Fruit fly (Drosophila melanogaster) whole organism, wandering third instar larva: ENCODE measurements around the gene CG17221.

ENCODE experiments used
- CrebA ChIP-seq: fragments of 200-800 bp; sonication (Bioruptor generic); optimal IDR thresholded peaks from 2 replicates; lab custom pipeline; 2016; ENCODE audit warnings: missing biosample characterization, mild to moderate bottlenecking, missing genetic modification characterization, borderline replicate concordance
- Dif ChIP-seq: fragments of 200-275, 200-300 bp; sonication (Bioruptor generic); optimal IDR thresholded peaks from 2 replicates; lab custom pipeline; 2018; ENCODE audit warnings: missing biosample characterization, missing genetic modification characterization; ENCODE audit not compliant: partially characterized antibody
- GATAd ChIP-seq: sonication (Bioruptor generic); optimal IDR thresholded peaks from 2 replicates; lab custom pipeline; 2016; ENCODE audit warnings: missing biosample characterization, missing genetic modification characterization
- HLH106 ChIP-seq: fragments of 200-800 bp; optimal IDR thresholded peaks from 3 replicates; lab custom pipeline; 2019; ENCODE audit warnings: missing biosample characterization, mild to moderate bottlenecking, missing genetic modification characterization, moderate library complexity
- Hnf4 ChIP-seq: fragments of 200-800 bp; sonication (Bioruptor generic); optimal IDR thresholded peaks from 2 replicates; lab custom pipeline; 2016; ENCODE audit warnings: missing biosample characterization, mild to moderate bottlenecking, missing genetic modification characterization
- Hr78 ChIP-seq: fragments of >200 bp; optimal IDR thresholded peaks from 2 replicates; lab custom pipeline; 2017; ENCODE audit warnings: missing biosample characterization, missing genetic modification characterization
- Hr83 ChIP-seq: fragments of 200-300 bp; sonication (Bioruptor generic); optimal IDR thresholded peaks from 2 replicates; lab custom pipeline; 2016; ENCODE audit warnings: missing biosample characterization, mild to moderate bottlenecking, missing genetic modification characterization, moderate library complexity; ENCODE audit not compliant: poor library complexity, severe bottlenecking
- Jra ChIP-seq: sonication (Bioruptor generic); optimal IDR thresholded peaks from 2 replicates; lab custom pipeline; 2016; ENCODE audit warnings: missing biosample characterization, missing genetic modification characterization
- Mio ChIP-seq: sonication (Bioruptor generic); optimal IDR thresholded peaks from 2 replicates; lab custom pipeline; 2016; ENCODE audit warnings: missing biosample characterization, missing genetic modification characterization
- Myc ChIP-seq: fragments of >200 bp; optimal IDR thresholded peaks from 2 replicates; lab custom pipeline; 2017
- N ChIP-seq: fragments of >200 bp; optimal IDR thresholded peaks from 2 replicates; lab custom pipeline; 2018; ENCODE audit warnings: missing biosample characterization, missing external identifiers, missing genetic modification characterization
- OdsH ChIP-seq: fragments of 200-800 bp; sonication (Bioruptor generic); optimal IDR thresholded peaks from 2 replicates; lab custom pipeline; 2016; ENCODE audit warnings: missing biosample characterization, mild to moderate bottlenecking, missing genetic modification characterization
- Rel ChIP-seq, 2 experiments: fragments of 200-800 bp; sonication (Bioruptor generic) in 1 of 2; optimal IDR thresholded peaks; 2 replicates in 1 of 2; 3 replicates in 1 of 2; lab custom pipeline; 2016 to 2019; ENCODE audit warnings: mild to moderate bottlenecking in 2 of 2, missing biosample characterization in 2 of 2, missing genetic modification characterization in 2 of 2, moderate library complexity in 1 of 2
- Sp1 ChIP-seq: fragments of 200-800 bp; sonication (Bioruptor generic); optimal IDR thresholded peaks from 3 replicates; lab custom pipeline; 2019; ENCODE audit warnings: missing biosample characterization, mild to moderate bottlenecking, missing genetic modification characterization, moderate library complexity
- Vsx2 ChIP-seq: fragments of 200-300, 225-300 bp; sonication (Bioruptor generic); optimal IDR thresholded peaks from 2 replicates; lab custom pipeline; 2018; ENCODE audit warnings: missing biosample characterization, missing genetic modification characterization; ENCODE audit not compliant: partially characterized antibody
- br ChIP-seq: fragments of 200-800 bp; sonication (Bioruptor generic); optimal IDR thresholded peaks from 2 replicates; lab custom pipeline; 2016; ENCODE audit warnings: missing biosample characterization, missing genetic modification characterization
- brk ChIP-seq: fragments of 200-800 bp; sonication (Bioruptor generic); optimal IDR thresholded peaks from 2 replicates; lab custom pipeline; 2016; ENCODE audit warnings: missing biosample characterization, mild to moderate bottlenecking, missing genetic modification characterization
- dmrt93B ChIP-seq: fragments of 200-800 bp; sonication (Bioruptor generic); optimal IDR thresholded peaks from 2 replicates; lab custom pipeline; 2018; ENCODE audit warnings: missing biosample characterization, mild to moderate bottlenecking, missing genetic modification characterization
- dsf ChIP-seq: sonication (Bioruptor generic); optimal IDR thresholded peaks from 2 replicates; lab custom pipeline; 2016; ENCODE audit warnings: missing biosample characterization, missing genetic modification characterization, borderline replicate concordance
- ey ChIP-seq: fragments of 200-800 bp; sonication (Bioruptor generic); optimal IDR thresholded peaks from 2 replicates; lab custom pipeline; 2016; ENCODE audit warnings: missing biosample characterization, missing genetic modification characterization
- foxo ChIP-seq, 2 experiments: fragments of 200-800 bp; sonication (Bioruptor generic); optimal IDR thresholded peaks; 2 replicates in 1 of 2; 3 replicates in 1 of 2; lab custom pipeline; 2016 to 2017; ENCODE audit warnings: missing biosample characterization in 2 of 2, missing genetic modification characterization in 2 of 2
- fru ChIP-seq: fragments of 200-800 bp; sonication (Bioruptor generic); optimal IDR thresholded peaks from 3 replicates; lab custom pipeline; 2016; ENCODE audit warnings: missing biosample characterization, mild to moderate bottlenecking, missing genetic modification characterization
- h ChIP-seq: fragments of 200-800 bp; sonication (Bioruptor generic); optimal IDR thresholded peaks from 3 replicates; lab custom pipeline; 2016; ENCODE audit warnings: missing biosample characterization, mild to moderate bottlenecking, missing genetic modification characterization
- pan ChIP-seq: fragments of >200 bp; optimal IDR thresholded peaks from 2 replicates; lab custom pipeline; 2017
- psq ChIP-seq: fragments of 200-800 bp; sonication (Bioruptor generic); optimal IDR thresholded peaks from 3 replicates; lab custom pipeline; 2017; ENCODE audit warnings: missing biosample characterization, mild to moderate bottlenecking, missing genetic modification characterization, moderate library complexity
- rgr ChIP-seq: fragments of 200-800 bp; sonication (Bioruptor generic); optimal IDR thresholded peaks from 3 replicates; lab custom pipeline; 2016; ENCODE audit warnings: missing biosample characterization, mild to moderate bottlenecking, missing genetic modification characterization
- sage ChIP-seq: fragments of 200-800 bp; sonication (Bioruptor generic); optimal IDR thresholded peaks from 2 replicates; lab custom pipeline; 2016; ENCODE audit warnings: missing biosample characterization, mild to moderate bottlenecking, missing genetic modification characterization
- tai ChIP-seq: sonication (Bioruptor generic); optimal IDR thresholded peaks from 2 replicates; lab custom pipeline; 2016; ENCODE audit warnings: missing biosample characterization, missing genetic modification characterization
- usp ChIP-seq: fragments of >200 bp; optimal IDR thresholded peaks from 2 replicates; lab custom pipeline; 2017; ENCODE audit warnings: missing biosample characterization, missing genetic modification characterization

The CG17221 gene

dm6 chr2L:3041918-3042615 lies 2.3 kb downstream of the CG17221 start, which contains the start of gene CG17261:
TSS of gene CG17261 (plus strand) at chr2L:3042551.
- TF ChIP-seq h (peak; percentile 81), Hr78 (no peak), N (GFP tag; lab: Kevin White, UChicago) (no peak), foxo (GFP tag; optimal IDR thresholded peaks at IDR 0.05; lab: Kevin White, UChicago) (peak in 1 of 2 experiments; percentile 73), GATAd (no peak), CrebA (GFP tag; lab: Kevin White, UChicago) (no peak), Rel (GFP tag; optimal IDR thresholded peaks at IDR 0.05; lab: Kevin White, UChicago) (no peak), Rel (tag; optimal IDR thresholded peaks at IDR 0.05; lab: Kevin White, UChicago) (peak; percentile 73), Vsx2 (no peak), fru (GFP tag; lab: Kevin White, UChicago) (peak; percentile 49), psq (GFP tag; lab: Kevin White, UChicago) (peak; percentile 20), pan (lab: Kevin White, UChicago) (no peak), rgr (peak; percentile 24), Dif (GFP tag; lab: Kevin White, UChicago) (no peak), br (GFP tag; lab: Kevin White, UChicago) (peak; percentile 51), OdsH (GFP tag; lab: Kevin White, UChicago) (peak; percentile 43), sage (GFP tag; lab: Kevin White, UChicago) (no peak), ey (GFP tag; lab: Kevin White, UChicago) (no peak), Mio (GFP tag; lab: Kevin White, UChicago) (no peak)
- TF ChIP-seq, all 38 proteins: peak for 8

- TF ChIP-seq Vsx2 (no peak), Sp1 (GFP tag; lab: Kevin White, UChicago) (no peak), N (GFP tag; lab: Kevin White, UChicago) (no peak), ey (GFP tag; lab: Kevin White, UChicago) (no peak), OdsH (GFP tag; lab: Kevin White, UChicago) (no peak), tai (GFP tag; lab: Kevin White, UChicago) (no peak), Hnf4 (GFP tag; lab: Kevin White, UChicago) (no peak), pan (lab: Kevin White, UChicago) (no peak), dmrt93B (GFP tag; lab: Kevin White, UChicago) (no peak), HLH106 (tag; lab: Kevin White, UChicago) (no peak), usp (GFP tag; lab: Kevin White, UChicago) (no peak), brk (GFP tag; lab: Kevin White, UChicago) (no peak), Dif (GFP tag; lab: Kevin White, UChicago) (no peak), Hr78 (no peak), Myc (lab: Kevin White, UChicago) (no peak), dsf (GFP tag; lab: Kevin White, UChicago) (no peak)
Measured at dm6 chr2L:3043647-3044046, 3.9 kb downstream of the CG17221 start, which contains the start of gene FASN2. TSS of gene FASN2 (plus strand) at chr2L:3043947.

dm6 chr2L:3044660-3045504 lies 5.1 kb downstream of the CG17221 start:
- TF ChIP-seq Jra (GFP tag; lab: Kevin White, UChicago) (no peak), Rel (GFP tag; optimal IDR thresholded peaks at IDR 0.05; lab: Kevin White, UChicago) (no peak), Rel (tag; optimal IDR thresholded peaks at IDR 0.05; lab: Kevin White, UChicago) (peak; percentile 95), Hr83 (GFP tag; lab: Kevin White, UChicago) (peak; percentile 2), psq (GFP tag; lab: Kevin White, UChicago) (no peak), h (peak; percentile 51), Dif (GFP tag; lab: Kevin White, UChicago) (no peak), Myc (lab: Kevin White, UChicago) (no peak)
